Fruit fly (Drosophila melanogaster) whole organism, adult: ENCODE data around the gene mew.

Source experiments
- CG12768 ChIP-seq: fragments of 200-800 bp; sonication (Bioruptor generic); optimal IDR thresholded peaks from 2 replicates; lab custom pipeline; 2017; ENCODE audit warnings: missing biosample characterization, missing genetic modification characterization, mild to moderate bottlenecking, moderate library complexity, missing genetic modification reagents
- CG1620 ChIP-seq: fragments of 200-800 bp; sonication (Bioruptor generic); optimal IDR thresholded peaks from 2 replicates; lab custom pipeline; 2016; ENCODE audit warnings: missing biosample characterization, missing genetic modification characterization
- CG33017 ChIP-seq: fragments of 200-800 bp; sonication (Bioruptor generic); optimal IDR thresholded peaks from 2 replicates; lab custom pipeline; 2018; ENCODE audit warnings: missing biosample characterization, mild to moderate bottlenecking, missing genetic modification characterization, moderate library complexity
- CG5204 ChIP-seq: fragments of 200-800 bp; sonication (Bioruptor generic); optimal IDR thresholded peaks from 2 replicates; lab custom pipeline; 2016; ENCODE audit warnings: missing biosample characterization, missing genetic modification characterization
- Clk ChIP-seq: fragments of 200-800 bp; sonication (Bioruptor generic); optimal IDR thresholded peaks from 2 replicates; lab custom pipeline; 2017; ENCODE audit warnings: missing biosample characterization, missing genetic modification characterization
- Mnt ChIP-seq: fragments of 200-800 bp; sonication (Bioruptor generic); optimal IDR thresholded peaks from 2 replicates; lab custom pipeline; 2016; ENCODE audit warnings: missing biosample characterization, mild to moderate bottlenecking, missing genetic modification characterization
- bab1 ChIP-seq: fragments of 200-800 bp; sonication (Bioruptor generic); optimal IDR thresholded peaks from 3 replicates; lab custom pipeline; 2019; ENCODE audit warnings: missing biosample characterization, mild to moderate bottlenecking, missing genetic modification characterization, moderate library complexity
- cic ChIP-seq: fragments of 200-800 bp; sonication (Bioruptor generic); optimal IDR thresholded peaks from 2 replicates; lab custom pipeline; 2017; ENCODE audit warnings: missing biosample characterization, mild to moderate bottlenecking, missing genetic modification characterization, moderate library complexity
- cnc ChIP-seq, 2 experiments: fragments of >200 bp; optimal IDR thresholded peaks; 2 replicates each; lab custom pipeline; 2017
- kay ChIP-seq: fragments of 200-800 bp; sonication (Bioruptor generic); peaks from one replicate; lab custom pipeline; 2016; ENCODE audit warnings: missing biosample characterization, missing genetic modification characterization, borderline replicate concordance
- ovo ChIP-seq: fragments of 200-800 bp; sonication (Bioruptor generic); optimal IDR thresholded peaks from 2 replicates; lab custom pipeline; 2016; ENCODE audit warnings: missing biosample characterization, missing genetic modification characterization
- tj ChIP-seq: fragments of 200-800 bp; sonication (Bioruptor generic); optimal IDR thresholded peaks from 3 replicates; lab custom pipeline; 2017; ENCODE audit warnings: missing biosample characterization, mild to moderate bottlenecking, missing genetic modification characterization, moderate library complexity
- toe ChIP-seq: fragments of 200-800 bp; sonication (Bioruptor generic); optimal IDR thresholded peaks from 2 replicates; lab custom pipeline; 2016; ENCODE audit warnings: missing biosample characterization, missing genetic modification characterization

DNA sequence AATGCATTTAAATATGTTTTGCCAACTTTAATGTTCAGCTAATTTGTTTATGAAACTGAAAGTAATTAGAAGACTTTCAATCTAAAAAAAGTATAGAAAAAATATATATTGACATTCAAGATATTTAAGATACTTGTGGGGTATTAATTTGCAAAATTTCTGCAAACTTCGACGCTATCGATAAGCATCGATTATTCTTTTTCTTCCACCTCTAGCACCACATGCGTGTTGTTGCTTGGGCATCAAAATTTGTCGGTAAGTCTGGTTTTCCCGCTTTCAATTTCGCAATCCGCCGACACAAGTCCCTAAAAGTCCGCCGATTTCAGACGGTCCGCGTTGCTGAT, 46.2 kb downstream of the mew start, which contains the start of gene REG:
- TF ChIP-seq Mnt (peak; percentile 14), CG1620 (GFP tag; lab: Kevin White, UChicago) (no peak), CG33017 (tag; lab: Kevin White, UChicago) (no peak), kay (GFP tag; lab: Kevin White, UChicago) (no peak), bab1 (GFP tag; lab: Kevin White, UChicago) (no peak), toe (GFP tag; lab: Kevin White, UChicago) (no peak), cic (GFP tag; lab: Kevin White, UChicago) (no peak), Clk (GFP tag; lab: Kevin White, UChicago) (no peak), cnc (optimal IDR thresholded peaks at IDR 0.05; lab: Kevin White, UChicago) (no peak), CG5204 (no peak), CG12768 (GFP tag; lab: Kevin White, UChicago) (no peak), tj (GFP tag; lab: Kevin White, UChicago) (no peak), ovo (no peak)
